Worm (Caenorhabditis elegans): Measurements from ENCODE around the gene C36B7.2.

Gene C36B7.2

ce11 chrX:7076485-7076884 lies 29.7 kb upstream of the C36B7.2 start:
- TF ChIP-seq ama-1 (optimal IDR thresholded peaks at IDR 0.05) (no peak), flt-1 (GFP tag; IDR thresholded peaks at IDR 0.05) (no peak), sea-1 (GFP tag; conservative IDR thresholded peaks at IDR 0.05) (no peak), pes-1 (GFP tag; IDR thresholded peaks at IDR 0.05) (no peak), hnd-1 (tag; optimal IDR thresholded peaks at IDR 0.05) (no peak)

ce11 chrX:7085067-7085466 lies 21.1 kb upstream of the C36B7.2 start, which contains the start of gene Y1B5A.1:
TSS of gene Y1B5A.1 (plus strand) at chrX:7085367.
- TF ChIP-seq flt-1 (GFP tag; IDR thresholded peaks at IDR 0.05) (no peak), ceh-36 (tag; optimal IDR thresholded peaks at IDR 0.05) (no peak), aly-1 (tag; optimal IDR thresholded peaks at IDR 0.05) (no peak), sea-1 (GFP tag; conservative IDR thresholded peaks at IDR 0.05) (no peak), tra-4 (tag; optimal IDR thresholded peaks at IDR 0.05) (no peak), tbx-37 (GFP tag; conservative IDR thresholded peaks at IDR 0.05) (no peak)

ce11 chrX:7085912-7086311 lies 20.3 kb upstream of the C36B7.2 start, which contains the start of gene C36B7.4:
TSS of gene C36B7.4 (minus strand) at chrX:7086012.
- TF ChIP-seq tra-4 (tag; optimal IDR thresholded peaks at IDR 0.05) (no peak), ama-1 (optimal IDR thresholded peaks at IDR 0.05) (no peak), pes-1 (GFP tag; IDR thresholded peaks at IDR 0.05) (no peak), tbx-37 (GFP tag; conservative IDR thresholded peaks at IDR 0.05) (no peak), ceh-36 (tag; optimal IDR thresholded peaks at IDR 0.05) (no peak), aly-1 (tag; optimal IDR thresholded peaks at IDR 0.05) (no peak), scrt-1 (GFP tag; IDR thresholded peaks at IDR 0.05) (no peak), ets-7 (tag; optimal IDR thresholded peaks at IDR 0.05) (no peak), hnd-1 (tag; optimal IDR thresholded peaks at IDR 0.05) (no peak), hmg-4 (GFP tag; optimal IDR thresholded peaks at IDR 0.05) (no peak), ceh-13 (GFP tag; optimal IDR thresholded peaks at IDR 0.05) (no peak), flt-1 (GFP tag; IDR thresholded peaks at IDR 0.05) (no peak), B0310.2 (tag; optimal IDR thresholded peaks at IDR 0.05) (no peak), sea-1 (GFP tag; conservative IDR thresholded peaks at IDR 0.05) (no peak)

- TF ChIP-seq hmg-4 (GFP tag; optimal IDR thresholded peaks at IDR 0.05) (no peak), F13C5.2 (tag; optimal IDR thresholded peaks at IDR 0.05) (no peak), ceh-13 (GFP tag; optimal IDR thresholded peaks at IDR 0.05) (no peak), sea-1 (GFP tag; conservative IDR thresholded peaks at IDR 0.05) (no peak), pes-1 (GFP tag; IDR thresholded peaks at IDR 0.05) (no peak), flt-1 (GFP tag; IDR thresholded peaks at IDR 0.05) (no peak), hmbx-1 (tag; optimal IDR thresholded peaks at IDR 0.05) (no peak), hnd-1 (tag; optimal IDR thresholded peaks at IDR 0.05) (no peak), ceh-36 (tag; optimal IDR thresholded peaks at IDR 0.05) (no peak), B0310.2 (tag; optimal IDR thresholded peaks at IDR 0.05) (no peak), tbx-11 (GFP tag; IDR thresholded peaks at IDR 0.05) (no peak), scrt-1 (GFP tag; IDR thresholded peaks at IDR 0.05) (no peak), aly-1 (tag; optimal IDR thresholded peaks at IDR 0.05) (no peak), ama-1 (optimal IDR thresholded peaks at IDR 0.05) (no peak), tbx-37 (GFP tag; conservative IDR thresholded peaks at IDR 0.05) (no peak), tra-4 (tag; optimal IDR thresholded peaks at IDR 0.05) (no peak), ets-7 (tag; optimal IDR thresholded peaks at IDR 0.05) (no peak)
These were observed 9.9 kb upstream of the C36B7.2 start, which contains the start of gene C36B7.5 for ce11 chrX:7096349-7096748. TSS of gene C36B7.5 (minus strand) at chrX:7096449.

- no peak for TF ChIP-seq tbx-37 (GFP tag; conservative IDR thresholded peaks at IDR 0.05)
- no peak for TF ChIP-seq ama-1 (optimal IDR thresholded peaks at IDR 0.05)
- TF ChIP-seq hnd-1 (tag; optimal IDR thresholded peaks at IDR 0.05): no peak
- no peak for TF ChIP-seq scrt-1 (GFP tag; IDR thresholded peaks at IDR 0.05)
- no peak for TF ChIP-seq ets-7 (tag; optimal IDR thresholded peaks at IDR 0.05)
- TF ChIP-seq ceh-13 (GFP tag; optimal IDR thresholded peaks at IDR 0.05): no peak
- TF ChIP-seq flt-1 (GFP tag; IDR thresholded peaks at IDR 0.05): no peak
These were observed 7.2 kb upstream of the C36B7.2 start for ce11 chrX:7099049-7099448.

ce11 chrX:7100290-7100689 lies 5.9 kb upstream of the C36B7.2 start, which contains the start of gene C36B7.6:
TSS of gene C36B7.6 (minus strand) at chrX:7100338.
- TF ChIP-seq B0310.2 (tag; optimal IDR thresholded peaks at IDR 0.05) (no peak), flt-1 (GFP tag; IDR thresholded peaks at IDR 0.05) (no peak), scrt-1 (GFP tag; IDR thresholded peaks at IDR 0.05) (no peak), ceh-36 (tag; optimal IDR thresholded peaks at IDR 0.05) (no peak), hmg-4 (GFP tag; optimal IDR thresholded peaks at IDR 0.05) (peak; percentile 16), tra-4 (tag; optimal IDR thresholded peaks at IDR 0.05) (no peak), tbx-11 (GFP tag; IDR thresholded peaks at IDR 0.05) (no peak), F13C5.2 (tag; optimal IDR thresholded peaks at IDR 0.05) (no peak), pes-1 (GFP tag; IDR thresholded peaks at IDR 0.05) (no peak), sea-1 (GFP tag; conservative IDR thresholded peaks at IDR 0.05) (no peak), aly-1 (tag; optimal IDR thresholded peaks at IDR 0.05) (peak; percentile 3), ets-7 (tag; optimal IDR thresholded peaks at IDR 0.05) (no peak), hmbx-1 (tag; optimal IDR thresholded peaks at IDR 0.05) (no peak), tbx-37 (GFP tag; conservative IDR thresholded peaks at IDR 0.05) (no peak)

- no peak for TF ChIP-seq hnd-1 (tag; optimal IDR thresholded peaks at IDR 0.05)
- TF ChIP-seq tbx-37 (GFP tag; conservative IDR thresholded peaks at IDR 0.05): no peak
- TF ChIP-seq B0310.2 (tag; optimal IDR thresholded peaks at IDR 0.05): no peak
- TF ChIP-seq pes-1 (GFP tag; IDR thresholded peaks at IDR 0.05): no peak
These were observed 4.7 kb upstream of the C36B7.2 start, which contains the start of gene C36B7.3 for ce11 chrX:7101477-7101876. TSS of gene C36B7.3 (plus strand) at chrX:7101777.

ce11 chrX:7112589-7112988 lies 6.4 kb downstream of the C36B7.2 start, which contains the start of gene C36B7.1:
TSS of gene C36B7.1 (plus strand) at chrX:7112889.
- TF ChIP-seq sea-1 (GFP tag; conservative IDR thresholded peaks at IDR 0.05) (no peak), tbx-11 (GFP tag; IDR thresholded peaks at IDR 0.05) (no peak), tra-4 (tag; optimal IDR thresholded peaks at IDR 0.05) (no peak), F13C5.2 (tag; optimal IDR thresholded peaks at IDR 0.05) (no peak), ceh-13 (GFP tag; optimal IDR thresholded peaks at IDR 0.05) (no peak), aly-1 (tag; optimal IDR thresholded peaks at IDR 0.05) (no peak), ets-7 (tag; optimal IDR thresholded peaks at IDR 0.05) (no peak), hnd-1 (tag; optimal IDR thresholded peaks at IDR 0.05) (no peak), tbx-37 (GFP tag; conservative IDR thresholded peaks at IDR 0.05) (no peak)
